Fruit fly (Drosophila melanogaster) whole organism, embryonic: ENCODE results near the gene Lip3.

Source experiments
- Ada2b ChIP-seq: fragments of 200-800 bp; sonication (Bioruptor generic); IDR thresholded peaks from 2 replicates; pipeline ENCODE4 v1.3.6; 2022; ENCODE audit warnings: missing biosample characterization, missing genetic modification characterization
- Adf1 ChIP-seq: fragments of 200-800 bp; sonication (Bioruptor generic); IDR thresholded peaks from 2 replicates; pipeline ENCODE4 v1.3.6; 2022; ENCODE audit warnings: missing biosample characterization, missing genetic modification characterization
- Bgb ChIP-seq: fragments of 200-800 bp; sonication (Bioruptor generic); IDR thresholded peaks from 2 replicates; pipeline ENCODE4 v1.3.6; 2022; ENCODE audit warnings: missing biosample characterization, missing genetic modification characterization; ENCODE audit not compliant: partially characterized antibody
- CG11695 ChIP-seq: fragments of 200-800 bp; sonication (Bioruptor generic); IDR thresholded peaks from 3 replicates; pipeline ENCODE4 v1.3.6; 2022; ENCODE audit warnings: missing biosample characterization, missing genetic modification characterization
- CG12769 ChIP-seq: fragments of 200-800 bp; sonication (Bioruptor generic); optimal IDR thresholded peaks from 2 replicates; lab custom pipeline; 2019; ENCODE audit warnings: missing biosample characterization, mild to moderate bottlenecking, missing genetic modification characterization, moderate library complexity
- CG13894 ChIP-seq: fragments of 200-800 bp; sonication (Bioruptor generic); optimal IDR thresholded peaks from 3 replicates; lab custom pipeline; 2018; ENCODE audit warnings: missing biosample characterization, mild to moderate bottlenecking, missing genetic modification characterization, moderate library complexity
- CG18476 ChIP-seq: fragments of 200-800 bp; sonication (Bioruptor generic); optimal IDR thresholded peaks from 2 replicates; lab custom pipeline; 2016; ENCODE audit warnings: missing biosample characterization, mild to moderate bottlenecking, missing genetic modification characterization
- CG18599 ChIP-seq: fragments of 200-800 bp; sonication (Bioruptor generic); optimal IDR thresholded peaks from 3 replicates; lab custom pipeline; 2017; ENCODE audit warnings: missing biosample characterization, missing genetic modification characterization, mild to moderate bottlenecking, moderate library complexity, missing genetic modification reagents
- CG18619 ChIP-seq: fragments of 200-800 bp; sonication (Bioruptor generic); optimal IDR thresholded peaks from 3 replicates; lab custom pipeline; 2017; ENCODE audit warnings: missing biosample characterization, mild to moderate bottlenecking, missing genetic modification characterization
- CG4707 ChIP-seq: fragments of 200-800 bp; sonication (Bioruptor generic); optimal IDR thresholded peaks from 2 replicates; lab custom pipeline; 2018; ENCODE audit warnings: missing biosample characterization, mild to moderate bottlenecking, missing genetic modification characterization, moderate library complexity
- CG8388 ChIP-seq: fragments of 200-800 bp; sonication (Bioruptor generic); optimal IDR thresholded peaks from 2 replicates; lab custom pipeline; 2019; ENCODE audit warnings: missing biosample characterization, mild to moderate bottlenecking, missing genetic modification characterization, moderate library complexity
- CG9727 ChIP-seq: fragments of 200-800 bp; sonication (Bioruptor generic); optimal IDR thresholded peaks from 3 replicates; lab custom pipeline; 2017; ENCODE audit warnings: missing biosample characterization, mild to moderate bottlenecking, missing genetic modification characterization
- Chrac-16 ChIP-seq: fragments of 200-800 bp; sonication (Bioruptor generic); optimal IDR thresholded peaks from 3 replicates; lab custom pipeline; 2016; ENCODE audit warnings: missing biosample characterization, missing genetic modification characterization
- D19A ChIP-seq: fragments of 200-800 bp; optimal IDR thresholded peaks from 3 replicates; lab custom pipeline; 2019; ENCODE audit warnings: missing biosample characterization, mild to moderate bottlenecking, missing genetic modification characterization, moderate library complexity
- Deaf1 ChIP-seq: fragments of 200-800 bp; optimal IDR thresholded peaks from 3 replicates; lab custom pipeline; 2019; ENCODE audit warnings: missing biosample characterization, mild to moderate bottlenecking, missing genetic modification characterization, moderate library complexity
- Dip3 ChIP-seq: fragments of 200-800 bp; sonication (Bioruptor generic); optimal IDR thresholded peaks from 3 replicates; lab custom pipeline; 2016; ENCODE audit warnings: missing biosample characterization, missing genetic modification characterization
- Ets65A ChIP-seq: fragments of 200-800 bp; sonication (Bioruptor generic); peaks from one replicate; lab custom pipeline; 2016; ENCODE audit warnings: missing biosample characterization, missing genetic modification characterization
- Hsf ChIP-seq: fragments of 200-800 bp; sonication (Bioruptor generic); optimal IDR thresholded peaks from 3 replicates; lab custom pipeline; 2016; ENCODE audit warnings: missing biosample characterization, missing genetic modification characterization
- Jarid2 ChIP-seq: fragments of 200-800 bp; sonication (Bioruptor generic); optimal IDR thresholded peaks from 3 replicates; lab custom pipeline; 2017; ENCODE audit warnings: mild to moderate bottlenecking, missing biosample characterization, missing genetic modification reagents, missing genetic modification characterization
- Xbp1 ChIP-seq: fragments of 200-800 bp; sonication (Bioruptor generic); optimal IDR thresholded peaks from 3 replicates; lab custom pipeline; 2016; ENCODE audit warnings: missing biosample characterization, mild to moderate bottlenecking, missing genetic modification characterization
- abd-A ChIP-seq: fragments of 200-800 bp; sonication (Bioruptor generic); optimal IDR thresholded peaks from 3 replicates; lab custom pipeline; 2019; ENCODE audit warnings: missing biosample characterization, mild to moderate bottlenecking, missing genetic modification characterization, moderate library complexity
- al ChIP-seq: fragments of 200-800 bp; sonication (Bioruptor generic); IDR thresholded peaks from 2 replicates; pipeline ENCODE4 v1.3.6; 2022; ENCODE audit warnings: missing biosample characterization, missing genetic modification characterization
- bbx ChIP-seq: fragments of 200-800 bp; sonication (Bioruptor generic); IDR thresholded peaks from 2 replicates; pipeline ENCODE4 v1.3.6; 2022; ENCODE audit warnings: missing biosample characterization, missing genetic modification characterization; ENCODE audit not compliant: partially characterized antibody
- chinmo ChIP-seq: fragments of 200-800 bp; sonication (Bioruptor generic); IDR thresholded peaks from 4 replicates; pipeline ENCODE4 v1.3.6; 2022; ENCODE audit warnings: missing biosample characterization, missing genetic modification characterization; ENCODE audit not compliant: partially characterized antibody
- danr ChIP-seq: fragments of 200-800 bp; sonication (Bioruptor generic); IDR thresholded peaks from 2 replicates; pipeline ENCODE4 v1.3.6; 2022; ENCODE audit warnings: missing biosample characterization, missing genetic modification characterization
- jumu ChIP-seq: fragments of 200-800 bp; sonication (Bioruptor generic); optimal IDR thresholded peaks from 3 replicates; lab custom pipeline; 2016; ENCODE audit warnings: missing biosample characterization, missing genetic modification characterization
- ken ChIP-seq: fragments of 200-800 bp; sonication (Bioruptor generic); IDR thresholded peaks from 3 replicates; pipeline ENCODE4 v1.3.6; 2022; ENCODE audit warnings: missing biosample characterization, missing genetic modification characterization
- kni ChIP-seq: fragments of 200-800 bp; sonication (Bioruptor generic); optimal IDR thresholded peaks from 3 replicates; lab custom pipeline; 2017; ENCODE audit warnings: mild to moderate bottlenecking, missing biosample characterization, missing genetic modification reagents, missing genetic modification characterization
- nerfin-1 ChIP-seq: fragments of 200-800 bp; sonication (Bioruptor generic); optimal IDR thresholded peaks from 3 replicates; lab custom pipeline; 2019; ENCODE audit warnings: missing biosample characterization, mild to moderate bottlenecking, missing genetic modification characterization, moderate library complexity
- org-1 ChIP-seq: fragments of 200-800 bp; sonication (Bioruptor generic); optimal IDR thresholded peaks from 2 replicates; lab custom pipeline; 2017; ENCODE audit warnings: missing biosample characterization, missing genetic modification characterization
- pho ChIP-seq: fragments of 200-800 bp; sonication (Bioruptor generic); optimal IDR thresholded peaks from 2 replicates; lab custom pipeline; 2016; ENCODE audit warnings: missing biosample characterization, missing genetic modification characterization
- pzg ChIP-seq: fragments of 200-800 bp; sonication (Bioruptor generic); optimal IDR thresholded peaks from 3 replicates; lab custom pipeline; 2018; ENCODE audit warnings: missing biosample characterization, mild to moderate bottlenecking, missing genetic modification characterization, moderate library complexity
- scrt ChIP-seq: fragments of 200-800 bp; sonication (Bioruptor generic); optimal IDR thresholded peaks from 2 replicates; lab custom pipeline; 2018; ENCODE audit warnings: missing biosample characterization, mild to moderate bottlenecking, missing genetic modification characterization, moderate library complexity
- sd ChIP-seq: fragments of 200-800 bp; sonication (Bioruptor generic); optimal IDR thresholded peaks from 3 replicates; lab custom pipeline; 2018; ENCODE audit warnings: missing biosample characterization, mild to moderate bottlenecking, missing genetic modification characterization, moderate library complexity
- sima ChIP-seq: fragments of 200-800 bp; sonication (Bioruptor generic); optimal IDR thresholded peaks from 2 replicates; lab custom pipeline; 2016; ENCODE audit warnings: missing biosample characterization, missing genetic modification characterization
- usp ChIP-seq: fragments of >200 bp; optimal IDR thresholded peaks from 2 replicates; lab custom pipeline; 2017; ENCODE audit warnings: missing biosample characterization, missing genetic modification characterization
- wdn ChIP-seq: fragments of 200-800 bp; sonication (Bioruptor generic); IDR thresholded peaks from 2 replicates; pipeline ENCODE4 v1.3.6; 2022; ENCODE audit warnings: missing biosample characterization, missing genetic modification characterization
- zfh2 ChIP-seq: fragments of 200-800 bp; sonication (Bioruptor generic); optimal IDR thresholded peaks from 2 replicates; lab custom pipeline; 2016; ENCODE audit warnings: missing biosample characterization, missing genetic modification characterization

The Lip3 gene

DNA sequence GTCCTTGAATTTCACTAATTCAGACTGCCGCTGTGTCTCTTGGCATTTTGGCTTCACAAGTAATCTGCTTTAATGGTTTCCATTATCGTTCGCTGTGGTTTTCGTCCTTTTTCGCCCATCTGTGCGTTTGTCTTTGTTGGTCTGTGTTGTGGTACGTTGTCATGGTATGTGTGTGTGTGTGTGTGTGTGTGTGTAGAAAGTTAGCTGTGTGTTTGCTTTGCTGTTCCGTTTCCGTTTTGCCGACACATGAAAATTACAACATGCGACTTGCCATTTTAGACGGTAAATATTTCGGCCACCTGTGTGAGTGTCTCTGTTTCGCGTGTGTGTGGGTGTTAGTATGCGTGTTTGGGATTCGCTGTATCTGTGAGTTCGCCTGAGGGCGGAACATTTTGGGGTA lies 14.7 kb downstream of the Lip3 start:
- TF ChIP-seq abd-A (tag; lab: Kevin White, UChicago) (peak; percentile 34), Ets65A (GFP tag; lab: Kevin White, UChicago) (peak; percentile 80), Dip3 (GFP tag; lab: Kevin White, UChicago) (no peak), kni (no peak), CG8388 (no peak), CG11695 (GFP tag; lab: Robert Waterston, UW) (no peak), scrt (peak; percentile 70)

DNA sequence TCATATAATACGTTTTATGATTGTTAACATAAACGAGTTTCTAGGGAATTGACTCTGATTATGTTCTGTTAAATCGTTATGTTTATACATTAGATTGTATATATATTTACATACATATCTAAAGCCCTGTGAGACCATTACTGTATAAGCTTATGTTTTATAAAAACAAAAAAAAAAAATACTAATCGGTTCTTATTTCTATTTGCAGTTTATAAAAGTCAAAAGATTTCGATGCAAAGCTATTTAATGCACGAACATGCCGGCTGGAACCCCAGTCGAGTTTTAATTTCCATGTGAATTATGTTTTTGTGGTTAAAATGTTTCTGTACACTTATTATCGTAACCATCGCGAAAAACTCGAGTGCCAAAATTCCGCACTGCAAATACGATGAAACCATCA lies 18.3 kb downstream of the Lip3 start, which contains the start of gene mthl12:
Gene mthl12, plus strand, starts transcription at position 301 of the 400 bp plus-strand sequence.
- TF ChIP-seq pho (GFP tag; lab: Kevin White, UChicago) = no peak
- no peak for TF ChIP-seq CG18599 (GFP tag; lab: Kevin White, UChicago)
- no peak for TF ChIP-seq wdn (GFP tag; lab: Robert Waterston, UW)
- no peak for TF ChIP-seq jumu (GFP tag; lab: Kevin White, UChicago)
- no peak for TF ChIP-seq bbx (GFP tag; lab: Robert Waterston, UW)
- no peak for TF ChIP-seq usp (GFP tag; lab: Kevin White, UChicago)
- TF ChIP-seq org-1 (GFP tag; lab: Kevin White, UChicago) = no peak
- TF ChIP-seq Hsf (GFP tag; lab: Kevin White, UChicago) = no peak
- TF ChIP-seq al (GFP tag; lab: Robert Waterston, UW) = no peak
- no peak for TF ChIP-seq CG4707 (GFP tag; lab: Kevin White, UChicago)
- no peak for TF ChIP-seq CG18619 (GFP tag; lab: Kevin White, UChicago)

DNA sequence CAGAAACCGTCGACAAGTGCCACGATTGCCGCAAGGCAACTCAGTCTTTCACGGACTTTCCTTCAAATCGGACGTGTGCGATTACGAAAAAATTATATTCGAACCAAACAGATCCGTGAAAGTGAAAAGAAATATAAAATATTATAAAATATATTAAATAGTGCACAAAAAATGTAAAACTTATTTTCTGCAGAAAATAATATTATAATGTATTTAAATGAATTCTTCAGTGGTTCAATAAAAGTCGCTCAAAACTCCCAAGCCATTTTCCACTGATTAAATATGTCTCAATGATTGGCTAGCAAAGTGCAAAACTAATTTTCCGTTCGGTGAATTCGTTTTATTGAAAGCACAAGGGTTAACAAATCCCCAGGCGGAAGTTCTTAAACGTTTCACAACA lies 33.7 kb downstream of the Lip3 start, which contains the start of gene PK2-R1:
Gene PK2-R1, plus strand, starts transcription at position 301 of the 400 bp plus-strand sequence.
- no peak for TF ChIP-seq danr (GFP tag; lab: Robert Waterston, UW)
- no peak for TF ChIP-seq CG18476 (GFP tag; lab: Kevin White, UChicago)
- TF ChIP-seq pzg (GFP tag; lab: Kevin White, UChicago) = no peak
- TF ChIP-seq sima (GFP tag; lab: Kevin White, UChicago) = no peak
- TF ChIP-seq Xbp1 (GFP tag; lab: Kevin White, UChicago) = no peak

DNA sequence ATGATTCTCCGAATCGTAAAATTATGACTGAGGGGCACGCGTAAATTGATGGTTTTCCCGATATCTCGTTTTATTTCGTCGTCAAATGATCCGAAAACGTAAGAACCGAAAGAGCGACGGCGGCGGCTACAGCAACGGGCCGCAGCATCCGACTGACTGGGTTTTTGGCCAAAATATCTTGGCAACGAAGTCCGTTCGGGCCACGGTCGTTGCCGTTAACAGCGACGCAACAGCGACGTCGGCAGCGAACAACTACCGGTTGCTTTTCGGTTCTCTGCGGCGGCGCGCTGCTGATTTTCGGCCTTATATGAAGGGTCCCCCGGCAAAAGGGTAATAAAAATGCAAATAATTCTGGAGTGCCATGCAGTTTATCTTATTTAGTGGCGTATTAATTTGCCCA lies 37.7 kb downstream of the Lip3 start, which contains the start of gene PK2-R2:
Gene PK2-R2, minus strand, starts transcription at position 160 of the 400 bp plus-strand sequence.
- TF ChIP-seq Bgb (GFP tag; lab: Robert Waterston, UW) (0 out of 2 replicates have a peak, but pooled peaks have one; percentile 11), Deaf1 (peak; percentile 90), Chrac-16 (no peak), CG9727 (GFP tag; lab: Kevin White, UChicago) (no peak), scrt (peak; percentile 83), CG12769 (tag; lab: Kevin White, UChicago) (peak; percentile 15), Jarid2 (GFP tag; lab: Kevin White, UChicago) (peak; percentile 2), nerfin-1 (no peak), Ada2b (no peak), Adf1 (peak; percentile 79), CG13894 (peak; percentile 56), abd-A (tag; lab: Kevin White, UChicago) (peak; percentile 23), chinmo (0 out of 4 replicates have a peak, but pooled peaks have one; percentile 36)

dm6 chr3R:13333031-13333430 lies 38.7 kb downstream of the Lip3 start:
- TF ChIP-seq chinmo (peak; percentile 80; the same call in 2 of the 4 replicates), zfh2 (no peak), CG13894 (peak; percentile 2), abd-A (tag; lab: Kevin White, UChicago) (peak; percentile 57), D19A (tag; lab: Kevin White, UChicago) (no peak), ken (no peak), sd (peak; percentile 81)
